Fruit fly (Drosophila melanogaster): ENCODE data around the gene CG44227.
A peak's percentile ranks its signal among the peaks of the same experiment; 100 is the strongest.

CG44227 gene

dm6 chr3R:8659200-8659897, 25.6 kb downstream of the CG44227 start (continued):
- TF ChIP-seq CG15514 (GFP tag; optimal IDR thresholded peaks at IDR 0.05) = peak; percentile 77
- TF ChIP-seq CG13894 (tag; optimal IDR thresholded peaks at IDR 0.05) = peak; percentile 71
- peak; percentile 6 for TF ChIP-seq tx (GFP tag; optimal IDR thresholded peaks at IDR 0.05)
- no peak for TF ChIP-seq Jarid2 (GFP tag; optimal IDR thresholded peaks at IDR 0.05)
- TF ChIP-seq Awh (GFP tag; IDR thresholded peaks at IDR 0.05) = peak; percentile 47; the same call in 1 of the 2 replicates
- peak; percentile 20; the same call in 1 of the 3 replicates for TF ChIP-seq B-H1 (GFP tag; IDR thresholded peaks at IDR 0.05)
- no peak for TF ChIP-seq D (optimal IDR thresholded peaks at IDR 0.05)
- TF ChIP-seq D (GFP tag; optimal IDR thresholded peaks at IDR 0.05) = peak; percentile 54
- no peak for TF ChIP-seq Gsc (GFP tag; IDR thresholded peaks at IDR 0.05)
- no peak for TF ChIP-seq pita (GFP tag; optimal IDR thresholded peaks at IDR 0.05)
- no peak for TF ChIP-seq gfzf (GFP tag; optimal IDR thresholded peaks at IDR 0.05)
- peak; percentile 65 for TF ChIP-seq Nf-YC (tag; optimal IDR thresholded peaks at IDR 0.05)
- TF ChIP-seq dmrt99B (tag; optimal IDR thresholded peaks at IDR 0.05) = peak; percentile 72
- no peak for TF ChIP-seq sc (optimal IDR thresholded peaks at IDR 0.05)
- TF ChIP-seq sc (GFP tag; optimal IDR thresholded peaks at IDR 0.05) = no peak
- peak; percentile 76 for TF ChIP-seq Deaf1 (tag; optimal IDR thresholded peaks at IDR 0.05)
- peak; percentile 44 for TF ChIP-seq az2 (GFP tag; optimal IDR thresholded peaks at IDR 0.05)
- TF ChIP-seq ttk (GFP tag; IDR thresholded peaks at IDR 0.05) = peak; percentile 28; the same call in 1 of the 2 replicates
- peak; percentile 58; the same call in 1 of the 2 replicates for TF ChIP-seq CG31441 (GFP tag; IDR thresholded peaks at IDR 0.05)
- no peak for TF ChIP-seq CG4730 (GFP tag; IDR thresholded peaks at IDR 0.05)
- peak; percentile 59 for TF ChIP-seq sug (tag; optimal IDR thresholded peaks at IDR 0.05)
- peak; percentile 32 for TF ChIP-seq maf-S (GFP tag; optimal IDR thresholded peaks at IDR 0.05)
- no peak for TF ChIP-seq zen2 (GFP tag; IDR thresholded peaks at IDR 0.05; ENCODE audit: partially characterized antibody)
- TF ChIP-seq chinmo (GFP tag; IDR thresholded peaks at IDR 0.05; ENCODE audit: partially characterized antibody) = peak; percentile 21; the same call in 2 of the 4 replicates
- TF ChIP-seq TFAM (GFP tag; optimal IDR thresholded peaks at IDR 0.05) = no peak
- peak; percentile 72 for TF ChIP-seq CG9932 (GFP tag; IDR thresholded peaks at IDR 0.05)
- no peak for TF ChIP-seq so (GFP tag; IDR thresholded peaks at IDR 0.05)
- TF ChIP-seq CG10462 (GFP tag; optimal IDR thresholded peaks at IDR 0.05) = no peak
- peak; percentile 54 for TF ChIP-seq CG11504 (tag; optimal IDR thresholded peaks at IDR 0.05)
- peak; percentile 64 to 93 for TF ChIP-seq Pdp1 (GFP tag; optimal IDR thresholded peaks at IDR 0.05)
- peak; percentile 61 for TF ChIP-seq CHES-1-like (GFP tag; optimal IDR thresholded peaks at IDR 0.05)
- no peak for TF ChIP-seq lov (optimal IDR thresholded peaks at IDR 0.05)
- peak; percentile 54; the same call in 1 of the 3 replicates for TF ChIP-seq lov (GFP tag; IDR thresholded peaks at IDR 0.05)
- peak; percentile 21; the same call in 1 of the 2 replicates for TF ChIP-seq amos (GFP tag; IDR thresholded peaks at IDR 0.05; ENCODE audit: partially characterized antibody)
- TF ChIP-seq Bgb (GFP tag; IDR thresholded peaks at IDR 0.05; ENCODE audit: partially characterized antibody) = peak; percentile 32; the same call in 1 of the 2 replicates
- TF ChIP-seq CG15073 (GFP tag; optimal IDR thresholded peaks at IDR 0.05) = no peak
- peak; percentile 19 for TF ChIP-seq ERR (GFP tag; optimal IDR thresholded peaks at IDR 0.05)
- TF ChIP-seq trem (tag; optimal IDR thresholded peaks at IDR 0.05) = no peak
- peak; percentile 40; the same call in 1 of the 2 replicates for TF ChIP-seq gsb (GFP tag; IDR thresholded peaks at IDR 0.05)
- no peak for TF ChIP-seq Ravus (GFP tag; IDR thresholded peaks at IDR 0.05)
- TF ChIP-seq CG5245 (GFP tag; optimal IDR thresholded peaks at IDR 0.05) = peak; percentile 42
- peak; percentile 44 for TF ChIP-seq sob (GFP tag; IDR thresholded peaks at IDR 0.05)
- no peak for TF ChIP-seq dati (GFP tag; IDR thresholded peaks at IDR 0.05)
- peak; percentile 37 for TF ChIP-seq CG4282 (GFP tag; optimal IDR thresholded peaks at IDR 0.05)
- no peak for TF ChIP-seq CG3163 (GFP tag; optimal IDR thresholded peaks at IDR 0.05)
- TF ChIP-seq CG30431 (GFP tag; optimal IDR thresholded peaks at IDR 0.05) = no peak
- TF ChIP-seq slbo (GFP tag; IDR thresholded peaks at IDR 0.05) = peak; percentile 64
- peak; percentile 66 for TF ChIP-seq kay (GFP tag; optimal IDR thresholded peaks at IDR 0.05)
- no peak for TF ChIP-seq klu (GFP tag; IDR thresholded peaks at IDR 0.05)
- peak; percentile 36 to 57 for TF ChIP-seq dpn (GFP tag; optimal IDR thresholded peaks at IDR 0.05)
- no peak for TF ChIP-seq cad (GFP tag; optimal IDR thresholded peaks at IDR 0.05)
